Worm (Caenorhabditis elegans): ENCODE results near the gene nhr-13.

nhr-13 gene

DNA sequence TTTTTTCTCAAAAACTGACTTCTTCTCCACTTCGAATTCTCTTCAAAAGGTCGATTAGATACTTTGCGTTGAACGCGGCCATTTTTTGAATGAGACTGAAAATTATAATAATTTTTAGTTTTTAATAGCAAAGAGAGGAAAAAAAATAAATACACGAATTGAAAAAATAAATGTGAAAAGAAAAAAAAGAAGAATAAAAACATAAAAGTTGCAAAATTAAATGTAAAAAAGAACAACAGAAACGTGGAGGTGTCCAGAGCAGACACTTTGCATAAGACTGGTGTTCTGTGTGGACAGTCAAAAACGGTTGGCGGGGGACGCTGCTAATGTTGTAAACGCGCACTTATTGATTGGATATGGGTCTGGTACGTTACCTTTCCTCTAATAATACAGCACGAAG, 33.0 kb upstream of the nhr-13 start, which contains the start of gene C45H4.14:
Gene C45H4.14, minus strand, starts transcription at position 101 of the 400 bp plus-strand sequence.
- no peak for TF ChIP-seq blmp-1 (tag; optimal IDR thresholded peaks at IDR 0.05; ENCODE audit: insufficient read depth)
- no peak for TF ChIP-seq lsy-2 (tag; optimal IDR thresholded peaks at IDR 0.05)
- no peak for TF ChIP-seq ztf-11 (tag; optimal IDR thresholded peaks at IDR 0.05)
- TF ChIP-seq nhr-10 (tag; optimal IDR thresholded peaks at IDR 0.05), result no peak
- TF ChIP-seq nhr-25 (tag; optimal IDR thresholded peaks at IDR 0.05), result no peak
- TF ChIP-seq fos-1 (tag; optimal IDR thresholded peaks at IDR 0.05), result no peak
- TF ChIP-seq mbf-1 (tag; optimal IDR thresholded peaks at IDR 0.05), result no peak
- TF ChIP-seq nhr-21 (tag; optimal IDR thresholded peaks at IDR 0.05), result no peak
- no peak for TF ChIP-seq nhr-11 (tag; optimal IDR thresholded peaks at IDR 0.05)
- no peak for TF ChIP-seq aly-2 (tag; optimal IDR thresholded peaks at IDR 0.05)
- TF ChIP-seq Y55F3AM.14 (GFP tag; optimal IDR thresholded peaks at IDR 0.05), result no peak
- TF ChIP-seq ama-1 (optimal IDR thresholded peaks at IDR 0.05), result no peak
- no peak for TF ChIP-seq elt-3 (tag; optimal IDR thresholded peaks at IDR 0.05)

- TF ChIP-seq R02D3.7 (tag; optimal IDR thresholded peaks at IDR 0.05), result no peak
Measured at ce11 chrV:2163735-2164134, 28.6 kb upstream of the nhr-13 start, which contains the start of gene str-255. TSS of gene str-255 (minus strand) at chrV:2163835.

DNA sequence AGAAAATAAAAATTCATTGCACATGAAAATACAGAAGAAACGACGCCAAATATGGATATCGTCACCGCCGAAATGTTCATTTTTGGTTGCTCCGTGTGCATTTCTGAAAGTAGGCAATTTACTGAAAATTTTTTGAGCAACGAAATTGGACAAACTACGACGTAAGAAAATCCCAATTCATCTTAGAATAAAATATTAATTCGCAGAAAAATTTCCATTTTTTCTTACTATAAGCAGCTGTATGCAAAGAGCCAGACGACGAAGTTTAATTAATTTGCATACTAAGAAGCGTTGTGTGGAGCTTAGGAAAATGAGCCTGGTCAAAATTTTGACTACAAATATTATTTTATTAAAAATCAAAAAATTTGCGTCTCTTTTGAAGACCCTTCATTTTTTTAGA, 25.6 kb upstream of the nhr-13 start, which contains the start of gene srbc-19:
Gene srbc-19, minus strand, starts transcription at position 101 of the 400 bp plus-strand sequence.
- TF ChIP-seq mbf-1 (tag; optimal IDR thresholded peaks at IDR 0.05) (no peak), gmeb-1 (tag; optimal IDR thresholded peaks at IDR 0.05) (no peak), unc-55 (GFP tag; optimal IDR thresholded peaks at IDR 0.05) (no peak), ceh-82 (tag; optimal IDR thresholded peaks at IDR 0.05) (no peak), egl-27 (tag; optimal IDR thresholded peaks at IDR 0.05) (no peak), F13H6.1 (tag; optimal IDR thresholded peaks at IDR 0.05) (no peak), sma-9 (GFP tag; optimal IDR thresholded peaks at IDR 0.05) (no peak), sma-9 (tag; optimal IDR thresholded peaks at IDR 0.05) (no peak), unc-39 (tag; optimal IDR thresholded peaks at IDR 0.05) (no peak), nhr-10 (tag; optimal IDR thresholded peaks at IDR 0.05) (no peak), alr-1 (tag; optimal IDR thresholded peaks at IDR 0.05) (no peak), nhr-77 (tag; optimal IDR thresholded peaks at IDR 0.05) (no peak), ztf-1 (GFP tag; conservative IDR thresholded peaks at IDR 0.05) (no peak), mab-5 (tag; optimal IDR thresholded peaks at IDR 0.05) (no peak), elt-1 (tag; optimal IDR thresholded peaks at IDR 0.05) (no peak), dmd-4 (tag; optimal IDR thresholded peaks at IDR 0.05) (no peak)

DNA sequence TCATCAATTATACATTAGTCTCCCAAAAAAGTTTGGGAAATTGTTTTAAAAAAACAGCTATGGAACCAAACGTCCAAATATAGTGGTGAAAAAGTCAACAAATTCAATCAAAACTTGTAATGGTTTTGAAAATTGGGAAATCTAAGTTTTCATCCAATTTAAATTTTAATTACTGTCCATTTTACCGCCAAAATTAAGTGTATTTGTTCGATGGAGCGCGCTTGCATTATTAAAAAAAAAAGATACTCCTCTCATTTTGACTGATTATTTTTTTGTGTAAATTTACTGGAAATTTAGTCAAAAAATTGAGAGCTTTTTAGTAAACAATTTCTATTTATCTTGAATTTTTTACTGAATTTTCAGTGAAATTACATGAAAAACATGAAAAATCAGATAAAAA, 17.8 kb upstream of the nhr-13 start:
- TF ChIP-seq elt-1 (tag; optimal IDR thresholded peaks at IDR 0.05), result no peak
- TF ChIP-seq dmd-4 (tag; optimal IDR thresholded peaks at IDR 0.05), result no peak
- TF ChIP-seq fos-1 (tag; optimal IDR thresholded peaks at IDR 0.05), result no peak

ce11 chrV:2175242-2175641, 17.0 kb upstream of the nhr-13 start, which contains the start of gene C45H4.18:
TSS of gene C45H4.18 (plus strand) at chrV:2175542.
- TF ChIP-seq sma-9 (GFP tag; optimal IDR thresholded peaks at IDR 0.05) (no peak), sma-9 (tag; optimal IDR thresholded peaks at IDR 0.05) (no peak), nhr-77 (tag; optimal IDR thresholded peaks at IDR 0.05) (no peak), zag-1 (tag; optimal IDR thresholded peaks at IDR 0.05) (no peak), elt-1 (tag; optimal IDR thresholded peaks at IDR 0.05) (no peak), ztf-4 (tag; optimal IDR thresholded peaks at IDR 0.05) (no peak), nhr-129 (tag; optimal IDR thresholded peaks at IDR 0.05) (no peak), elt-3 (tag; optimal IDR thresholded peaks at IDR 0.05) (no peak), R02D3.7 (tag; optimal IDR thresholded peaks at IDR 0.05) (no peak), nhr-12 (tag; optimal IDR thresholded peaks at IDR 0.05) (no peak), dmd-4 (tag; optimal IDR thresholded peaks at IDR 0.05) (no peak), snpc-4 (tag; optimal IDR thresholded peaks at IDR 0.05) (no peak)

DNA sequence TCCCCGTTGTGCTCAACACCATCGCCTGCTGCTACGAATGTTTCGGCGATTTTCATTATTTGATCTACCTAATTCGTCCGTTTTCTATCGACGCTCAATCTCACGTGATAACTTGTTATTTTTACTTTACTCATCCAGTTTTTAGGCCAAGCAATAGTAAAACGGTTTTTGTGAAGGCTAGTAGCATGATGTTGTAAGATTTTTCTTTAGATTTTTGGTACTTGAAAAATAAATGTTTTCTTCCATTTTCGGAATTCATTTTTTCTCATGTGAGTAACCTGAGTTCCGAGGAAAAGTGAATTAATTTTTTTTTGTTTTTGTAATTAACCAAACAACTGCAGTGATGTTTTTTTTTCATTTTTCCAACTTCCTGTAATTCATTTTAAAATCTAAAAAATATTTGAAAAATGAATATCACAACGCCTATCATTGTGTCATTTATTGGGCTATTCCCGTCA, 14.9 kb upstream of the nhr-13 start, which contains the start of gene srbc-17:
Gene srbc-17, plus strand, starts transcription at position 408 of the 458 bp plus-strand sequence.
- TF ChIP-seq crh-2 (tag; optimal IDR thresholded peaks at IDR 0.05) (no peak), ama-1 (optimal IDR thresholded peaks at IDR 0.05) (no peak), nhr-77 (tag; optimal IDR thresholded peaks at IDR 0.05) (no peak), snpc-4 (tag; optimal IDR thresholded peaks at IDR 0.05) (no peak), fos-1 (tag; optimal IDR thresholded peaks at IDR 0.05) (no peak), C34F6.9 (tag; optimal IDR thresholded peaks at IDR 0.05) (no peak), sem-4 (tag; optimal IDR thresholded peaks at IDR 0.05) (no peak), nhr-11 (tag; optimal IDR thresholded peaks at IDR 0.05) (no peak), nhr-12 (tag; optimal IDR thresholded peaks at IDR 0.05) (no peak), unc-39 (tag; optimal IDR thresholded peaks at IDR 0.05) (no peak), lin-11 (tag; optimal IDR thresholded peaks at IDR 0.05) (no peak), blmp-1 (tag; optimal IDR thresholded peaks at IDR 0.05; ENCODE audit: insufficient read depth) (no peak)
